Fruit fly (Drosophila melanogaster) whole organism, embryonic: ENCODE data around the gene sa.

Experiments used
- ATbp ChIP-seq: fragments of 200-800 bp; sonication (Bioruptor generic); optimal IDR thresholded peaks from 2 replicates; lab custom pipeline; 2017; ENCODE audit warnings: missing biosample characterization, mild to moderate bottlenecking, missing genetic modification characterization, missing genetic modification reagents
- B-H2 ChIP-seq: fragments of 200-800 bp; sonication (Bioruptor generic); optimal IDR thresholded peaks from 2 replicates; lab custom pipeline; 2018; ENCODE audit warnings: missing biosample characterization, mild to moderate bottlenecking, missing genetic modification characterization
- Bgb ChIP-seq: fragments of 200-800 bp; sonication (Bioruptor generic); IDR thresholded peaks from 2 replicates; pipeline ENCODE4 v1.3.6; 2022; ENCODE audit warnings: missing biosample characterization, missing genetic modification characterization; ENCODE audit not compliant: partially characterized antibody
- CG10274 ChIP-seq: fragments of 200-800 bp; sonication (Bioruptor generic); optimal IDR thresholded peaks from 3 replicates; lab custom pipeline; 2017; ENCODE audit warnings: missing biosample characterization, mild to moderate bottlenecking, missing genetic modification characterization
- CG12104 ChIP-seq: fragments of 200-800 bp; sonication (Bioruptor generic); optimal IDR thresholded peaks from 3 replicates; lab custom pipeline; 2016; ENCODE audit warnings: missing biosample characterization, missing genetic modification characterization
- CG12659 ChIP-seq: fragments of 200-800 bp; sonication (Bioruptor generic); optimal IDR thresholded peaks from 3 replicates; lab custom pipeline; 2017; ENCODE audit warnings: mild to moderate bottlenecking, missing biosample characterization, missing genetic modification reagents, missing genetic modification characterization
- CG13296 ChIP-seq: fragments of 200-800 bp; sonication (Bioruptor generic); optimal IDR thresholded peaks from 3 replicates; lab custom pipeline; 2018; ENCODE audit warnings: missing biosample characterization, mild to moderate bottlenecking, missing genetic modification characterization
- CG13894 ChIP-seq: fragments of 200-800 bp; sonication (Bioruptor generic); optimal IDR thresholded peaks from 3 replicates; lab custom pipeline; 2018; ENCODE audit warnings: missing biosample characterization, mild to moderate bottlenecking, missing genetic modification characterization, moderate library complexity
- CG14050 ChIP-seq: fragments of 200-800 bp; sonication (Bioruptor generic); IDR thresholded peaks from 3 replicates; pipeline ENCODE4 v1.3.6; 2022; ENCODE audit warnings: missing biosample characterization, missing genetic modification characterization
- CG15601 ChIP-seq: fragments of 200-800 bp; sonication (Bioruptor generic); optimal IDR thresholded peaks from 3 replicates; lab custom pipeline; 2019; ENCODE audit warnings: missing biosample characterization, mild to moderate bottlenecking, missing genetic modification characterization, moderate library complexity
- CG17328 ChIP-seq: fragments of 200-800 bp; sonication (Bioruptor generic); IDR thresholded peaks from 2 replicates; pipeline ENCODE4 v1.3.6; 2022; ENCODE audit warnings: missing biosample characterization, missing genetic modification characterization
- CG17361 ChIP-seq: fragments of 200-800 bp; sonication (Bioruptor generic); IDR thresholded peaks from 3 replicates; pipeline ENCODE4 v1.3.6; 2022; ENCODE audit warnings: missing biosample characterization, missing genetic modification characterization
- CG1832 ChIP-seq: fragments of 200-800 bp; sonication (Bioruptor generic); optimal IDR thresholded peaks from 2 replicates; lab custom pipeline; 2017; ENCODE audit warnings: missing biosample characterization, mild to moderate bottlenecking, missing genetic modification characterization, inconsistent platforms
- CG2678 ChIP-seq: fragments of 200-800 bp; sonication (Bioruptor generic); optimal IDR thresholded peaks from 3 replicates; lab custom pipeline; 2019; ENCODE audit warnings: missing biosample characterization, mild to moderate bottlenecking, missing genetic modification characterization, moderate library complexity
- CG2875 ChIP-seq: fragments of 200-800 bp; sonication (Bioruptor generic); optimal IDR thresholded peaks from 2 replicates; lab custom pipeline; 2017; ENCODE audit warnings: missing biosample characterization, mild to moderate bottlenecking, missing genetic modification characterization, missing genetic modification reagents
- CG30020 ChIP-seq: fragments of 200-800 bp; optimal IDR thresholded peaks from 2 replicates; lab custom pipeline; 2019; ENCODE audit warnings: missing biosample characterization, mild to moderate bottlenecking, missing genetic modification characterization, moderate library complexity
- CG30403 ChIP-seq: fragments of 200-800 bp; sonication (Bioruptor generic); optimal IDR thresholded peaks from 3 replicates; lab custom pipeline; 2016; ENCODE audit warnings: missing biosample characterization, missing genetic modification characterization
- CG3847 ChIP-seq: fragments of 200-800 bp; sonication (Bioruptor generic); IDR thresholded peaks from 2 replicates; pipeline ENCODE4 v1.3.6; 2022; ENCODE audit warnings: missing biosample characterization, missing genetic modification characterization
- CG3995 ChIP-seq: fragments of 200-800 bp; sonication (Bioruptor generic); optimal IDR thresholded peaks from 3 replicates; lab custom pipeline; 2016; ENCODE audit warnings: missing biosample characterization, missing genetic modification characterization
- CG4282 ChIP-seq: fragments of 200-800 bp; sonication (Bioruptor generic); optimal IDR thresholded peaks from 2 replicates; lab custom pipeline; 2016; ENCODE audit warnings: missing biosample characterization, missing genetic modification characterization
- CG4854 ChIP-seq: fragments of 200-800 bp; sonication (Bioruptor generic); optimal IDR thresholded peaks from 2 replicates; lab custom pipeline; 2016; ENCODE audit warnings: missing biosample characterization, missing genetic modification characterization, inconsistent platforms
- CG8478 ChIP-seq: fragments of >200 bp; optimal IDR thresholded peaks from 2 replicates; lab custom pipeline; 2018
- CG9817 ChIP-seq: fragments of 200-800 bp; sonication (Bioruptor generic); optimal IDR thresholded peaks from 2 replicates; lab custom pipeline; 2018; ENCODE audit warnings: missing biosample characterization, mild to moderate bottlenecking, missing genetic modification characterization, moderate library complexity
- CrebB ChIP-seq: fragments of 200-800 bp; sonication (Bioruptor generic); optimal IDR thresholded peaks from 3 replicates; lab custom pipeline; 2018; ENCODE audit warnings: missing biosample characterization, mild to moderate bottlenecking, missing genetic modification characterization
- Dbx ChIP-seq: fragments of 200-800 bp; sonication (Bioruptor generic); IDR thresholded peaks from 3 replicates; pipeline ENCODE4 v1.3.6; 2022; ENCODE audit warnings: missing biosample characterization, missing genetic modification characterization
- Dfd ChIP-seq, 2 experiments: fragments of >200 bp; optimal IDR thresholded peaks; 2 replicates each; lab custom pipeline; 2017; ENCODE audit warnings: missing biosample characterization in 2 of 2, missing genetic modification characterization in 2 of 2
- HLH54F ChIP-seq: fragments of 200-800 bp; sonication (Bioruptor generic); optimal IDR thresholded peaks from 3 replicates; lab custom pipeline; 2016; ENCODE audit warnings: missing biosample characterization, missing genetic modification characterization
- HmgD ChIP-seq: fragments of 200-800 bp; sonication (Bioruptor generic); optimal IDR thresholded peaks from 3 replicates; lab custom pipeline; 2016; ENCODE audit warnings: missing biosample characterization, missing genetic modification characterization
- Kr ChIP-seq: fragments of 200-800 bp; sonication (Bioruptor generic); optimal IDR thresholded peaks from 2 replicates; lab custom pipeline; 2017; ENCODE audit warnings: missing biosample characterization, mild to moderate bottlenecking, missing genetic modification characterization
- Lhr ChIP-seq: fragments of 200-800 bp; sonication (Bioruptor generic); optimal IDR thresholded peaks from 3 replicates; lab custom pipeline; 2017; ENCODE audit warnings: mild to moderate bottlenecking, missing biosample characterization, missing genetic modification reagents, missing genetic modification characterization
- Lim3 ChIP-seq: fragments of 200-800 bp; sonication (Bioruptor generic); IDR thresholded peaks from 2 replicates; pipeline ENCODE4 v1.3.6; 2022; ENCODE audit warnings: missing biosample characterization, missing genetic modification characterization
- MTF-1 ChIP-seq: fragments of 200-800 bp; sonication (Bioruptor generic); optimal IDR thresholded peaks from 2 replicates; lab custom pipeline; 2018; ENCODE audit warnings: missing biosample characterization, mild to moderate bottlenecking, missing genetic modification characterization, borderline replicate concordance
- Rx ChIP-seq: fragments of 200-800 bp; sonication (Bioruptor generic); IDR thresholded peaks from 2 replicates; pipeline ENCODE4 v1.3.6; 2022; ENCODE audit warnings: missing biosample characterization, missing genetic modification characterization
- Sox102F ChIP-seq: fragments of 200-800 bp; sonication (Bioruptor generic); optimal IDR thresholded peaks from 2 replicates; lab custom pipeline; 2018; ENCODE audit warnings: missing biosample characterization, mild to moderate bottlenecking, missing genetic modification characterization, moderate library complexity
- Sry-δ ChIP-seq: fragments of 200-800 bp; sonication (Bioruptor generic); optimal IDR thresholded peaks from 2 replicates; lab custom pipeline; 2016; ENCODE audit warnings: missing biosample characterization, missing genetic modification characterization
- YL-1 ChIP-seq: fragments of 200-800 bp; sonication (Bioruptor generic); optimal IDR thresholded peaks from 3 replicates; lab custom pipeline; 2017; ENCODE audit warnings: missing biosample characterization, mild to moderate bottlenecking, missing genetic modification characterization
- bowl ChIP-seq: fragments of 200-800 bp; sonication (Bioruptor generic); IDR thresholded peaks from 2 replicates; pipeline ENCODE4 v1.3.6; 2022; ENCODE audit warnings: missing biosample characterization, missing genetic modification characterization
- cato ChIP-seq: fragments of 200-800 bp; sonication (Bioruptor generic); optimal IDR thresholded peaks from 2 replicates; lab custom pipeline; 2016; ENCODE audit warnings: missing biosample characterization, missing genetic modification characterization, borderline replicate concordance
- corto ChIP-seq: fragments of 200-800 bp; sonication (Bioruptor generic); optimal IDR thresholded peaks from 2 replicates; lab custom pipeline; 2016; ENCODE audit warnings: missing biosample characterization, mild to moderate bottlenecking, missing genetic modification characterization, moderate library complexity
- gsb-n ChIP-seq: fragments of 200-800 bp; sonication (Bioruptor generic); optimal IDR thresholded peaks from 3 replicates; lab custom pipeline; 2018; ENCODE audit warnings: missing biosample characterization, mild to moderate bottlenecking, missing genetic modification characterization
- jumu ChIP-seq: fragments of 200-800 bp; sonication (Bioruptor generic); optimal IDR thresholded peaks from 3 replicates; lab custom pipeline; 2016; ENCODE audit warnings: missing biosample characterization, missing genetic modification characterization
- lilli ChIP-seq: fragments of 200-800 bp; sonication (Bioruptor generic); optimal IDR thresholded peaks from 3 replicates; lab custom pipeline; 2016; ENCODE audit warnings: missing biosample characterization, missing genetic modification characterization
- org-1 ChIP-seq: fragments of 200-800 bp; sonication (Bioruptor generic); optimal IDR thresholded peaks from 2 replicates; lab custom pipeline; 2017; ENCODE audit warnings: missing biosample characterization, missing genetic modification characterization
- psq ChIP-seq: fragments of 200-800 bp; sonication (Bioruptor generic); optimal IDR thresholded peaks from 2 replicates; lab custom pipeline; 2017; ENCODE audit warnings: missing biosample characterization, missing genetic modification characterization
- slp2 ChIP-seq: fragments of 200-800 bp; sonication (Bioruptor generic); optimal IDR thresholded peaks from 2 replicates; lab custom pipeline; 2016; ENCODE audit warnings: missing biosample characterization, missing genetic modification characterization
- sr ChIP-seq: fragments of 200-800 bp; sonication (Bioruptor generic); IDR thresholded peaks from 3 replicates; pipeline ENCODE4 v1.3.6; 2022; ENCODE audit warnings: missing biosample characterization, missing genetic modification characterization
- ssp ChIP-seq: fragments of 200-800 bp; sonication (Bioruptor generic); IDR thresholded peaks from 2 replicates; pipeline ENCODE4 v1.3.6; 2022; ENCODE audit warnings: missing biosample characterization, missing genetic modification characterization
- vfl ChIP-seq: fragments of 200-800 bp; sonication (Bioruptor generic); optimal IDR thresholded peaks from 2 replicates; lab custom pipeline; 2016; ENCODE audit warnings: missing biosample characterization, missing genetic modification characterization
- wor ChIP-seq: fragments of 200-800 bp; sonication (Bioruptor generic); IDR thresholded peaks from 2 replicates; pipeline ENCODE4 v1.3.6; 2022; ENCODE audit warnings: missing biosample characterization, missing genetic modification characterization
- z ChIP-seq: fragments of 200-800 bp; sonication (Bioruptor generic); IDR thresholded peaks from 3 replicates; pipeline ENCODE4 v1.3.6; 2022; ENCODE audit warnings: missing biosample characterization, missing genetic modification characterization
- zf30C ChIP-seq: fragments of 200-800 bp; sonication (Bioruptor generic); optimal IDR thresholded peaks from 3 replicates; lab custom pipeline; 2018; ENCODE audit warnings: missing biosample characterization, mild to moderate bottlenecking, missing genetic modification characterization
- zfh1 ChIP-seq: fragments of 200-800 bp; sonication (Bioruptor generic); IDR thresholded peaks from 3 replicates; pipeline ENCODE4 v1.3.6; 2022; ENCODE audit warnings: missing biosample characterization, missing genetic modification characterization
- zfh2 ChIP-seq: fragments of 200-800 bp; sonication (Bioruptor generic); optimal IDR thresholded peaks from 2 replicates; lab custom pipeline; 2016; ENCODE audit warnings: missing biosample characterization, missing genetic modification characterization

sa gene

dm6 chr3L:21453623-21454022 is 47.1 kb upstream of the sa start (continued):
- TF ChIP-seq ssp (GFP tag; lab: Robert Waterston, UW) (peak; percentile 41; the same call in 1 of the 2 replicates), YL-1 (GFP tag; lab: Kevin White, UChicago) (no peak), CG14050 (GFP tag; lab: Robert Waterston, UW) (no peak), jumu (peak; percentile 71), CG2678 (tag; lab: Kevin White, UChicago) (peak; percentile 58), Dbx (GFP tag; lab: Robert Waterston, UW) (no peak), Sox102F (peak; percentile 50), HLH54F (no peak), corto (GFP tag; lab: Kevin White, UChicago) (no peak), CG10274 (GFP tag; lab: Kevin White, UChicago) (no peak), Dfd (GFP tag; optimal IDR thresholded peaks at IDR 0.05; lab: Kevin White, UChicago) (no peak), z (GFP tag; lab: Robert Waterston, UW) (no peak), zfh1 (peak; percentile 81), CG3847 (GFP tag; lab: Robert Waterston, UW) (no peak), HmgD (GFP tag; lab: Kevin White, UChicago) (no peak), CG8478 (lab: Kevin White, UChicago) (no peak), Lim3 (GFP tag; lab: Robert Waterston, UW) (no peak), MTF-1 (GFP tag; lab: Kevin White, UChicago) (no peak), CG12659 (GFP tag; lab: Kevin White, UChicago) (no peak), zf30C (GFP tag; lab: Kevin White, UChicago) (no peak), CG4854 (GFP tag; lab: Kevin White, UChicago) (no peak), CG13296 (GFP tag; lab: Kevin White, UChicago) (no peak), CrebB (no peak), Bgb (GFP tag; lab: Robert Waterston, UW) (no peak), CG17328 (GFP tag; lab: Robert Waterston, UW) (peak; percentile 70), CG4282 (GFP tag; lab: Kevin White, UChicago) (peak; percentile 80), bowl (no peak), Lhr (GFP tag; lab: Kevin White, UChicago) (no peak), wor (no peak), psq (GFP tag; lab: Kevin White, UChicago) (no peak), CG2875 (GFP tag; lab: Kevin White, UChicago) (peak; percentile 52), slp2 (peak; percentile 44), CG17361 (GFP tag; lab: Robert Waterston, UW) (peak; percentile 68), ATbp (GFP tag; lab: Kevin White, UChicago) (peak; percentile 52), CG30020 (tag; lab: Kevin White, UChicago) (no peak), CG9817 (tag; lab: Kevin White, UChicago) (no peak), B-H2 (GFP tag; lab: Kevin White, UChicago) (no peak), Sry-δ (GFP tag; lab: Kevin White, UChicago) (no peak), CG12104 (peak; percentile 4), lilli (GFP tag; lab: Kevin White, UChicago) (peak; percentile 45), Kr (no peak), CG15601 (tag; lab: Kevin White, UChicago) (peak; percentile 50), Rx (GFP tag; lab: Robert Waterston, UW) (peak; percentile 39), gsb-n (peak; percentile 74), CG13894 (tag; lab: Kevin White, UChicago) (no peak), zfh2 (GFP tag; lab: Kevin White, UChicago) (no peak), sr (GFP tag; lab: Robert Waterston, UW) (no peak), vfl (GFP tag; lab: Kevin White, UChicago) (no peak), CG1832 (GFP tag; lab: Kevin White, UChicago) (no peak), org-1 (GFP tag; lab: Kevin White, UChicago) (peak; percentile 51), CG30403 (GFP tag; lab: Kevin White, UChicago) (peak; percentile 40), cato (GFP tag; lab: Kevin White, UChicago) (peak; percentile 17), CG3995 (no peak)
